Worm (Caenorhabditis elegans) whole organism, L4/young adult: ENCODE measurements around the gene T28A11.13.

Source experiments
- W03F9.2 ChIP-seq: fragments of 150-350 bp; optimal IDR thresholded peaks from 2 replicates; lab custom pipeline; 2014; ENCODE audit warnings: missing biosample characterization, missing genetic modification characterization
- dao-5 ChIP-seq: sonication (generic microtip); optimal IDR thresholded peaks from 2 replicates; lab custom pipeline; 2016; ENCODE audit warnings: missing genotype, missing genetic modification characterization, moderate library complexity, missing compliant biosample characterization
- him-1 ChIP-seq: sonication (generic microtip); optimal IDR thresholded peaks from 2 replicates; lab custom pipeline; 2016; ENCODE audit warnings: missing genotype, missing genetic modification reagents, missing genetic modification characterization, missing compliant biosample characterization

DNA sequence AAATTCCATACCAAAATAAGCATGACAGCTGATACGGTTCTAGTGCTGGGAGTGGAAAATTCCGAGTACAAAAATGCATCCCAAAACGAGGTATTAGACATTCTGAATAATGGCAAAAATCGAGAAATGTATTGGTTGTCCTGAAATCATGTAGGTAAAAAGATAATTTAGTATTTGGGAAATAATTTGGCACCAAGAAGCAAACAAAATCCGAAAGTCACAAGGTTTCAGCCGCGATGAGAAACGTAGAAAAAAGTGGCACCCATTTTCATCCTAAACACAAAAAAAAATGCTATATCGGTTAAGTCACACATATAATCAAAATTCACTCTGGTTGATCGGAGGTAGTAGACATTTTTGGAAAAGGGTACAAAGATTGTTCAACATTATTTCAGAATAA lies 47.7 kb upstream of the T28A11.13 start, which contains the start of gene srx-122:
- TF ChIP-seq him-1 (tag; lab: Kevin White, UChicago) (no peak), dao-5 (tag; lab: Kevin White, UChicago) (no peak), W03F9.2 (no peak)
